Worm (Caenorhabditis elegans): ENCODE measurements around the gene col-140.
A peak's percentile ranks its signal among the peaks of the same experiment; 100 is the strongest.

Gene col-140

DNA sequence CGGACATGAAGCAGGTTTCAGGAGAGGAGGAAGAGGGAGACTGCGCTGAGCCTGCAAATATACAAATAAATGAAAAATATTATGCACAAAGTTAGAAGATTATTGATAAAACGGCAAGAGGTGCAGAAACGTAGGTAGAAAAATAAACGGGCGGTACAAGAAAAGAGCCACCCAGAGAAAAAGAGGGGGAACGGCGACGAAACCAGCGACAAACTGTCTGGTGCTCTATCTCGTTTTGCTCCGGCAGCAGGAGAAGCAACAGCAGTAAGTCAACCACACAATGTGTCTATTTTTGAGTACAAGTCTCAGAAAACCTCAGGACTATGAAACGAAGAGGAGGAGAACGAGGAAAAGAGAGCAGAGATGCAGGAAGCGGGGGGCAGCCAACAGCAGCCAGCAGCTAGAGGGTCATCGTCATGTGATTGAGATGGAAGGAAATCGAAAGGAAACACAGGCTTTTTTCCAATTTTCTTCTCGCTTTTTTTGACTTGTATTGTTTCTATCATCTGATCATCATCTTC, 9.1 kb upstream of the col-140 start, which contains the start of gene F26F12.3 (continued):
- peak; percentile 45 for TF ChIP-seq lin-38 (GFP tag; IDR thresholded peaks at IDR 0.05)
- TF ChIP-seq lin-1 (GFP tag; IDR thresholded peaks at IDR 0.05), result no peak
- 0 out of 2 replicates have a peak, but pooled peaks have one; percentile 49 for TF ChIP-seq lin-29 (GFP tag; IDR thresholded peaks at IDR 0.05)
- peak; percentile 23 for TF ChIP-seq ama-1 (optimal IDR thresholded peaks at IDR 0.05)
- no peak for TF ChIP-seq ceh-28 (tag; optimal IDR thresholded peaks at IDR 0.05)
- peak; percentile 35 for TF ChIP-seq spr-1 (tag; optimal IDR thresholded peaks at IDR 0.05)
- no peak for TF ChIP-seq F26F4.8 (GFP tag; conservative IDR thresholded peaks at IDR 0.05)
- TF ChIP-seq dmd-6 (GFP tag; IDR thresholded peaks at IDR 0.05), result peak; percentile 88
- TF ChIP-seq hlh-30 (tag; optimal IDR thresholded peaks at IDR 0.05; ENCODE audit: insufficient read depth), result peak; percentile 96
- TF ChIP-seq mdt-29 (GFP tag; IDR thresholded peaks at IDR 0.05), result no peak
- TF ChIP-seq mxl-3 (GFP tag; optimal IDR thresholded peaks at IDR 0.05), result peak; percentile 33
- no peak for TF ChIP-seq dmd-9 (GFP tag; IDR thresholded peaks at IDR 0.05)
- no peak for TF ChIP-seq mes-2 (tag; optimal IDR thresholded peaks at IDR 0.05; ENCODE audit: poor library complexity, severe bottlenecking)
- TF ChIP-seq ztf-11 (tag; optimal IDR thresholded peaks at IDR 0.05), result no peak
- peak; percentile 59 for TF ChIP-seq pqm-1 (tag; optimal IDR thresholded peaks at IDR 0.05)
- peak; percentile 70 for TF ChIP-seq fkh-10 (GFP tag; optimal IDR thresholded peaks at IDR 0.05)
- peak; percentile 72 for TF ChIP-seq pha-4 (GFP tag; IDR thresholded peaks at IDR 0.05)
- no peak for TF ChIP-seq pha-4 (tag; optimal IDR thresholded peaks at IDR 0.05)
- no peak for TF ChIP-seq nhr-237 (tag; optimal IDR thresholded peaks at IDR 0.05)
- TF ChIP-seq ceh-44 (GFP tag; IDR thresholded peaks at IDR 0.05), result no peak
- no peak for TF ChIP-seq nhr-42 (GFP tag; IDR thresholded peaks at IDR 0.05)
- peak in 1 of 2 experiments; percentile 14 for TF ChIP-seq daf-16 (GFP tag; optimal IDR thresholded peaks at IDR 0.05)
- TF ChIP-seq daf-16 (tag; optimal IDR thresholded peaks at IDR 0.05), result peak; percentile 81
- TF ChIP-seq lin-13 (GFP tag; optimal IDR thresholded peaks at IDR 0.05), result no peak
- peak; percentile 64 for TF ChIP-seq set-16 (GFP tag; IDR thresholded peaks at IDR 0.05)
- TF ChIP-seq zfp-2 (tag; optimal IDR thresholded peaks at IDR 0.05), result no peak
- TF ChIP-seq Y5F2A.4 (GFP tag; optimal IDR thresholded peaks at IDR 0.05), result no peak
- no peak for TF ChIP-seq duxl-1 (tag; optimal IDR thresholded peaks at IDR 0.05; ENCODE audit: poor library complexity)
- TF ChIP-seq ceh-62 (tag; optimal IDR thresholded peaks at IDR 0.05), result no peak
- no peak for TF ChIP-seq D1046.2 (GFP tag; IDR thresholded peaks at IDR 0.05)
- TF ChIP-seq zip-2 (tag; optimal IDR thresholded peaks at IDR 0.05), result no peak
- no peak for TF ChIP-seq nhr-111 (GFP tag; optimal IDR thresholded peaks at IDR 0.05)
- TF ChIP-seq F49E8.2 (tag; optimal IDR thresholded peaks at IDR 0.05; ENCODE audit: borderline replicate concordance), result no peak
- TF ChIP-seq ZK337.2 (GFP tag; IDR thresholded peaks at IDR 0.05), result no peak
- TF ChIP-seq tra-1 (GFP tag; IDR thresholded peaks at IDR 0.05), result 0 out of 2 replicates have a peak, but pooled peaks have one; percentile 38
- no peak for TF ChIP-seq unc-62 (GFP tag; optimal IDR thresholded peaks at IDR 0.05 in 1 of 2)
- TF ChIP-seq unc-62 (tag; optimal IDR thresholded peaks at IDR 0.05), result no peak
- no peak for TF ChIP-seq snpc-1.2 (GFP tag; IDR thresholded peaks at IDR 0.05)
- TF ChIP-seq daf-19 (GFP tag; conservative IDR thresholded peaks at IDR 0.05), result no peak
- no peak for TF ChIP-seq unc-130 (GFP tag; optimal IDR thresholded peaks at IDR 0.05)
- no peak for TF ChIP-seq nhr-25 (tag; optimal IDR thresholded peaks at IDR 0.05; ENCODE audit: borderline replicate concordance, insufficient read depth)
- no peak for TF ChIP-seq R02D3.7 (tag; optimal IDR thresholded peaks at IDR 0.05)
- TF ChIP-seq gei-8 (GFP tag; optimal IDR thresholded peaks at IDR 0.05), result no peak
- no peak for TF ChIP-seq snpc-4 (tag; optimal IDR thresholded peaks at IDR 0.05)
- TF ChIP-seq dve-1 (tag; optimal IDR thresholded peaks at IDR 0.05; ENCODE audit: insufficient read depth), result peak; percentile 67
- TF ChIP-seq nhr-77 (tag; optimal IDR thresholded peaks at IDR 0.05), result peak; percentile 85
- TF ChIP-seq T26A8.4 (GFP tag; IDR thresholded peaks at IDR 0.05), result no peak
- peak; percentile 30 for TF ChIP-seq aha-1 (tag)
- peak; percentile 34; the same call in 1 of the 2 replicates for TF ChIP-seq php-3 (GFP tag; IDR thresholded peaks at IDR 0.05)
- TF ChIP-seq ZK546.5 (tag; optimal IDR thresholded peaks at IDR 0.05), result no peak
- TF ChIP-seq nhr-10 (tag; optimal IDR thresholded peaks at IDR 0.05), result peak; percentile 38
- TF ChIP-seq T20F7.1 (GFP tag; optimal IDR thresholded peaks at IDR 0.05), result peak; percentile 10

Measured in whole organism, L4 larva.